Worm (Caenorhabditis elegans): ENCODE data around the gene F45D3.1.

Gene F45D3.1

DNA sequence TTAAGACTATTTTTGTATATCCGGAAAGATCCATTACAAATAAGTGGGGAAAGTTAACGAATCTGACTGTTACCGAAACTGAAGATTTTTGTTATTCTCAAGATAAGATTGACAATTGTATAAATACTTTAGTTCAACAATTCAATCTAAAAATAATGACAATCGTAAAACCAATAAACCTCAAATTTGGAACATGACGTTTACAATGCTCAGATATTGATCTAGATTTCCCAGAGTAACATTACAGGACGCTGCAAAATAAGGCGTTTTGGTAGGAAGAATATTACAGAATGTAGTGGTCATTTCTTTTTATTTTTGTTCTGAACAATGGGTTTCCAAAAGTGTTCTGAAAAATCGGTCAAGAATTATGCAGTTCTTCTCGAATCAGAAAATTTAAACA is at the start of gene F45D3.1:
Gene F45D3.1, plus strand, starts transcription at position 301 of the 400 bp plus-strand sequence.
- no peak for TF ChIP-seq madf-3 (GFP tag; IDR thresholded peaks at IDR 0.05)
- no peak for TF ChIP-seq B0019.2 (GFP tag; conservative IDR thresholded peaks at IDR 0.05)
- no peak for TF ChIP-seq die-1 (tag; optimal IDR thresholded peaks at IDR 0.05)
- no peak for TF ChIP-seq nhr-80 (tag; optimal IDR thresholded peaks at IDR 0.05)
- no peak for TF ChIP-seq ceh-91 (GFP tag; IDR thresholded peaks at IDR 0.05)
- no peak for TF ChIP-seq F57C9.4 (tag; optimal IDR thresholded peaks at IDR 0.05)
- TF ChIP-seq dpl-1 (GFP tag; optimal IDR thresholded peaks at IDR 0.05), result no peak
- no peak for TF ChIP-seq zim-3 (tag; optimal IDR thresholded peaks at IDR 0.05)
- TF ChIP-seq zfh-2 (GFP tag; conservative IDR thresholded peaks at IDR 0.05), result no peak
- no peak for TF ChIP-seq aptf-2 (GFP tag; conservative IDR thresholded peaks at IDR 0.05)
- TF ChIP-seq F37B4.10 (GFP tag; IDR thresholded peaks at IDR 0.05), result no peak
- TF ChIP-seq lsy-27 (tag; optimal IDR thresholded peaks at IDR 0.05; ENCODE audit: borderline replicate concordance, insufficient read depth), result no peak
- TF ChIP-seq C17E4.6 (GFP tag; IDR thresholded peaks at IDR 0.05), result no peak
- TF ChIP-seq D2030.7 (GFP tag; IDR thresholded peaks at IDR 0.05), result no peak
- TF ChIP-seq F39B2.1 (GFP tag; IDR thresholded peaks at IDR 0.05), result no peak
- TF ChIP-seq Y95B8A.8 (GFP tag; IDR thresholded peaks at IDR 0.05), result no peak
- TF ChIP-seq nhr-90 (tag; optimal IDR thresholded peaks at IDR 0.05), result no peak
- TF ChIP-seq Y67H2A.10 (GFP tag; conservative IDR thresholded peaks at IDR 0.05), result no peak
- no peak for TF ChIP-seq Y79H2A.3 (GFP tag; conservative IDR thresholded peaks at IDR 0.05)
- TF ChIP-seq lin-40 (tag; optimal IDR thresholded peaks at IDR 0.05), result no peak

DNA sequence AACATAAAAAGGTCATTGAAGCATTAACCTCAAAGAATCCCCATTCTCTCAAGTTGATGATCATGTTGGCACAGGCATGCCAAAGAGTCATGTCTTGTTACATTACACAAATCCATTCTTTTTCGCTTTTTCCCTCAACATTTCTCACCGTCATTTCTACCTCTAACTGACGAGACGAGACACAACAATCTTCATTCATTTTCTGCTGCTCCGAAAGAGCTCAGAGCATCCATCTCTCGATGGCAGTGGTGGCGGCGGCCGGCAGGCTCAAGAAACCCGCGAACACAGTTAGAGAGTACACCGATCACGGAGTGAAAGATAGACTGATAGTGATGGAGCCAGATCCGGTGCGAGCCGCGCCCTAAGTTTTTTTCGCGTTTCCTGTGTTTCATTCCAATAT is 49.7 kb upstream of the F45D3.1 start:
- TF ChIP-seq zfh-2 (GFP tag; conservative IDR thresholded peaks at IDR 0.05) (peak; percentile 92), K12H6.12 (tag; optimal IDR thresholded peaks at IDR 0.05) (peak; percentile 9), F49E8.2 (tag; optimal IDR thresholded peaks at IDR 0.05; ENCODE audit: insufficient read depth) (no peak), pha-4 (tag; optimal IDR thresholded peaks at IDR 0.05) (no peak), ekl-4 (GFP tag; IDR thresholded peaks at IDR 0.05) (no peak), atf-7 (tag; optimal IDR thresholded peaks at IDR 0.05) (no peak), F57C9.4 (tag; optimal IDR thresholded peaks at IDR 0.05) (no peak), madf-10 (tag; optimal IDR thresholded peaks at IDR 0.05) (no peak), pbrm-1 (GFP tag; IDR thresholded peaks at IDR 0.05) (peak; percentile 38; the same call in 1 of the 2 replicates), nhr-90 (tag; optimal IDR thresholded peaks at IDR 0.05) (peak; percentile 5), zim-3 (tag; optimal IDR thresholded peaks at IDR 0.05) (peak; percentile 34), chd-7 (tag; optimal IDR thresholded peaks at IDR 0.05) (peak; percentile 26)

DNA sequence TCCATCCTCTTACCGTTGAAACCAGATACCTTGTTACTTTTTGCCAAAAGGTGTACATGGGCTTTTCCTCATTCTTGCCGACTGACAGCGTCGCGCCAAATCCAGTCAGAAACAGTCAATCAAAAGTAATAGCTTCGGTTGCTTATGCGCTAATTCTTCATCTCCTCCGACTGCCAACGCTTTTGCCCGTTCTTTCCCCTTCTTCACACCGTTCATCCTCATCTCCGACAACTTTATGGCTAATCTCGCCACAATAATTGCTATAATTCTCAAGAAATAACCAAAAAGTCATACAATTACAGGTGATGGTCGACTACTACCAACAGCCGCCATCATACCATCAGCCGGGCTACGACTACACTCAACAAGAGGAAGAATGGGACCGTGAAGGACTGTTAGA is 48.7 kb upstream of the F45D3.1 start, which contains the start of gene atn-1:
Gene atn-1, plus strand, starts transcription at position 301 of the 400 bp plus-strand sequence.
- no peak for TF ChIP-seq F49E8.2 (tag; optimal IDR thresholded peaks at IDR 0.05; ENCODE audit: insufficient read depth)
- TF ChIP-seq nhr-27 (tag; optimal IDR thresholded peaks at IDR 0.05), result no peak
- TF ChIP-seq hmg-20 (GFP tag; IDR thresholded peaks at IDR 0.05), result no peak
- no peak for TF ChIP-seq zfh-2 (GFP tag; conservative IDR thresholded peaks at IDR 0.05)

DNA sequence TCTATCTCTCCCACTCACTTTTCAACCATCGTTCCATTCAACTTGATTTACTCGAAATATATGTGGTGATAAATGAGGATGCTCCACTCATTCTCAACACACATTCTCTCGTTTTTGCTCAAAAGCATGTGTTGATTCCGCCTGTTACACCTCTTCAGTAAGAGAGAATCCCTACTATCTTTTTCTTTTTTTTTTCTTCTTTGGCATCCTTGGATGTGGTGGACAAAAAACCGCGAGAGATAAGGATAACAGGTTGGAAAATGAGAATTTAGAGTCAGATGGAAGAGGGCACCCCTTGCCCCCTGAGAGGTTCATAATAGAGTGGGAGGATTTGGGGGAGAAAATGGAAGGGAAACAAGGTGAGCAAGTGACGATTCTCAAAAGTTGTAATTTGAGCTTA is 47.9 kb upstream of the F45D3.1 start:
- TF ChIP-seq mxl-1 (tag; optimal IDR thresholded peaks at IDR 0.05) (no peak), F57C9.4 (tag; optimal IDR thresholded peaks at IDR 0.05) (no peak), let-607 (tag; optimal IDR thresholded peaks at IDR 0.05) (no peak), egl-18 (GFP tag; IDR thresholded peaks at IDR 0.05) (no peak), hmg-1.2 (GFP tag; IDR thresholded peaks at IDR 0.05) (0 out of 2 replicates have a peak, but pooled peaks have one; percentile 10), madf-3 (GFP tag; IDR thresholded peaks at IDR 0.05) (no peak), nfya-1 (tag; optimal IDR thresholded peaks at IDR 0.05; ENCODE audit: borderline replicate concordance, insufficient read depth) (no peak), dox-1 (GFP tag; IDR thresholded peaks at IDR 0.05) (no peak)

All from whole organism, young adult.